Worm (Caenorhabditis elegans) whole organism, L4 larva: ENCODE data around the gene Y55B1AR.4.
A peak's percentile ranks its signal among the peaks of the same experiment; 100 is the strongest.

Source experiments
- D1046.2 ChIP-seq: fragments of 200-800 bp; sonication (Bioruptor generic); IDR thresholded peaks from 2 replicates; pipeline ENCODE4 v1.3.6; 2022; ENCODE audit warnings: missing genetic modification characterization, missing compliant biosample characterization
- F10B5.3 ChIP-seq: sonication (generic microtip); optimal IDR thresholded peaks from 2 replicates; lab custom pipeline; 2016; ENCODE audit warnings: mild to moderate bottlenecking, missing genetic modification characterization, missing compliant biosample characterization
- F37D6.2 ChIP-seq: sonication (generic microtip); optimal IDR thresholded peaks from 2 replicates; lab custom pipeline; 2016; ENCODE audit warnings: mild to moderate bottlenecking, missing genetic modification characterization, missing compliant biosample characterization
- F44E2.7 ChIP-seq: fragments of 200-800 bp; sonication (Bioruptor generic); IDR thresholded peaks from 2 replicates; pipeline ENCODE4 v2.1.2; 2022; ENCODE audit warnings: missing genetic modification characterization, missing compliant biosample characterization
- R02D3.7 ChIP-seq: fragments of 150-350 bp; sonication (generic microtip); optimal IDR thresholded peaks from 3 replicates; lab custom pipeline; 2014; ENCODE audit warnings: missing biosample characterization, missing genetic modification characterization
- T20F7.1 ChIP-seq: fragments of 200-800 bp; sonication (Bioruptor generic); optimal IDR thresholded peaks from 2 replicates; lab custom pipeline; 2018; ENCODE audit warnings: mild to moderate bottlenecking, missing genetic modification characterization, missing compliant biosample characterization
- Y105C5A.15 ChIP-seq: fragments of 200-800 bp; sonication (Bioruptor generic); IDR thresholded peaks from 2 replicates; pipeline ENCODE4 v1.3.6; 2022; ENCODE audit warnings: missing genetic modification characterization, missing compliant biosample characterization
- Y48G9A.11 ChIP-seq: fragments of 200-800 bp; sonication (Bioruptor generic); IDR thresholded peaks from 2 replicates; pipeline ENCODE4 v1.3.6; 2022; ENCODE audit warnings: missing genetic modification reagents, missing genetic modification characterization, missing compliant biosample characterization
- Y5F2A.4 ChIP-seq: fragments of 200-800 bp; sonication (Bioruptor generic); optimal IDR thresholded peaks from 2 replicates; lab custom pipeline; 2018; ENCODE audit warnings: mild to moderate bottlenecking, missing genetic modification characterization, missing compliant biosample characterization
- ZK337.2 ChIP-seq: fragments of 200-800 bp; sonication (Bioruptor generic); IDR thresholded peaks from 2 replicates; pipeline ENCODE4 v1.3.6; 2022; ENCODE audit warnings: missing genetic modification reagents, missing genetic modification characterization, missing compliant biosample characterization
- aha-1 ChIP-seq: fragments of 150-350 bp; peaks from one replicate; lab custom pipeline; 2014; ENCODE audit warnings: missing biosample characterization, missing genetic modification characterization
- arid-1 ChIP-seq: fragments of 200-800 bp; sonication (Bioruptor generic); conservative IDR thresholded peaks from 2 replicates; pipeline ENCODE4 v1.3.6; 2022; ENCODE audit warnings: missing genetic modification reagents, missing genetic modification characterization, missing compliant biosample characterization
- attf-4 ChIP-seq: sonication (generic microtip); optimal IDR thresholded peaks from 3 replicates; lab custom pipeline; 2017; ENCODE audit warnings: missing biosample characterization, missing genetic modification characterization
- ceh-28 ChIP-seq: fragments of 150-350 bp; optimal IDR thresholded peaks from 2 replicates; lab custom pipeline; 2014; ENCODE audit warnings: missing biosample characterization, missing genetic modification reagents, missing genetic modification characterization
- ceh-32 ChIP-seq: sonication (generic microtip); optimal IDR thresholded peaks from 2 replicates; lab custom pipeline; 2016; ENCODE audit warnings: mild to moderate bottlenecking, missing genetic modification characterization, missing compliant biosample characterization; ENCODE audit not compliant: poor library complexity
- ceh-62 ChIP-seq: sonication (generic microtip); optimal IDR thresholded peaks from 2 replicates; lab custom pipeline; 2017; ENCODE audit warnings: missing biosample characterization, missing genetic modification characterization
- daf-19 ChIP-seq: fragments of 200-800 bp; sonication (Bioruptor generic); conservative IDR thresholded peaks from 2 replicates; pipeline ENCODE4 v1.3.6; 2022; ENCODE audit warnings: missing genetic modification characterization, missing compliant biosample characterization
- daf-8 ChIP-seq: fragments of 200-800 bp; sonication (Bioruptor generic); IDR thresholded peaks from 2 replicates; pipeline ENCODE4 v1.3.6; 2022; ENCODE audit warnings: missing genetic modification characterization, missing compliant biosample characterization
- dmd-8 ChIP-seq: fragments of 200-800 bp; sonication (Bioruptor generic); IDR thresholded peaks from 2 replicates; pipeline ENCODE4 v1.3.6; 2022; ENCODE audit warnings: missing genetic modification characterization, missing compliant biosample characterization
- dmd-9 ChIP-seq: fragments of 200-800 bp; sonication (Bioruptor generic); IDR thresholded peaks from 2 replicates; pipeline ENCODE4 v1.3.6; 2022; ENCODE audit warnings: missing genetic modification reagents, missing genetic modification characterization, missing compliant biosample characterization
- egl-43 ChIP-seq: fragments of 200-800 bp; sonication (Bioruptor generic); IDR thresholded peaks from 2 replicates; pipeline ENCODE4 v1.3.6; 2022; ENCODE audit warnings: missing genetic modification reagents, missing genetic modification characterization, missing compliant biosample characterization
- fkh-10 ChIP-seq: fragments of 150-350 bp; optimal IDR thresholded peaks from 2 replicates; lab custom pipeline; 2014; ENCODE audit warnings: missing biosample characterization, missing genetic modification reagents, missing genetic modification characterization
- hif-1 ChIP-seq, 2 experiments: sonication (generic microtip); optimal IDR thresholded peaks; 2 replicates each; lab custom pipeline; 2016 to 2017; ENCODE audit warnings: missing compliant biosample characterization in 2 of 2, missing genetic modification characterization in 2 of 2, missing genetic modification reagents in 2 of 2, missing genotype in 2 of 2, mild to moderate bottlenecking in 1 of 2
- hlh-30 ChIP-seq: sonication (generic microtip); optimal IDR thresholded peaks from 2 replicates; lab custom pipeline; 2017; ENCODE audit warnings: antibody characterized with exemption, mild to moderate bottlenecking, missing genetic modification characterization, missing compliant biosample characterization; ENCODE audit not compliant: insufficient read depth
- hmg-1.1 ChIP-seq: fragments of 200-800 bp; sonication (Bioruptor generic); IDR thresholded peaks from 2 replicates; pipeline ENCODE4 v1.3.6; 2022; ENCODE audit warnings: missing genetic modification reagents, missing genetic modification characterization, missing compliant biosample characterization
- lim-7 ChIP-seq: fragments of 200-800 bp; sonication (Bioruptor generic); IDR thresholded peaks from 2 replicates; pipeline ENCODE4 v1.3.6; 2022; ENCODE audit warnings: missing genetic modification characterization, missing compliant biosample characterization
- lin-1 ChIP-seq: fragments of 200-800 bp; sonication (Bioruptor generic); IDR thresholded peaks from 2 replicates; pipeline ENCODE4 v1.3.6; 2022; ENCODE audit warnings: missing genetic modification reagents, missing genetic modification characterization, missing compliant biosample characterization
- lin-13 ChIP-seq: fragments of 150-350 bp; optimal IDR thresholded peaks from 2 replicates; lab custom pipeline; 2014; ENCODE audit warnings: missing biosample characterization, missing genetic modification reagents, missing genetic modification characterization
- lin-38 ChIP-seq: fragments of 200-800 bp; sonication (Bioruptor generic); IDR thresholded peaks from 2 replicates; pipeline ENCODE4 v1.3.6; 2022; ENCODE audit warnings: missing genetic modification reagents, missing genetic modification characterization, missing compliant biosample characterization
- lir-3 ChIP-seq: sonication (generic microtip); optimal IDR thresholded peaks from 2 replicates; lab custom pipeline; 2016; ENCODE audit warnings: mild to moderate bottlenecking, missing genetic modification characterization, missing compliant biosample characterization
- lsy-2 ChIP-seq, 2 experiments: fragments of 150-350 bp in 1 of 2; sonication (generic microtip) in 1 of 2; optimal IDR thresholded peaks; 2 replicates each; lab custom pipeline; 2014 to 2017; ENCODE audit warnings: missing biosample characterization in 2 of 2, missing genetic modification characterization in 2 of 2
- mes-2 ChIP-seq: sonication (generic microtip); optimal IDR thresholded peaks from 2 replicates; lab custom pipeline; 2016; ENCODE audit warnings: missing genotype, mild to moderate bottlenecking, missing genetic modification characterization, missing compliant biosample characterization; ENCODE audit not compliant: poor library complexity, severe bottlenecking
- mxl-3 ChIP-seq: fragments of 200-800 bp; sonication (Bioruptor generic); optimal IDR thresholded peaks from 2 replicates; lab custom pipeline; 2018; ENCODE audit warnings: mild to moderate bottlenecking, missing genetic modification characterization, missing compliant biosample characterization
- nhr-10 ChIP-seq: fragments of 150-350 bp; optimal IDR thresholded peaks from 2 replicates; lab custom pipeline; 2014; ENCODE audit warnings: missing biosample characterization, missing genetic modification characterization
- nhr-111 ChIP-seq: fragments of 200-800 bp; sonication (Bioruptor generic); optimal IDR thresholded peaks from 2 replicates; lab custom pipeline; 2018; ENCODE audit warnings: mild to moderate bottlenecking, missing genetic modification characterization, missing compliant biosample characterization
- nhr-237 ChIP-seq: sonication (generic microtip); optimal IDR thresholded peaks from 2 replicates; lab custom pipeline; 2017; ENCODE audit warnings: missing biosample characterization, missing genetic modification characterization
- nhr-25 ChIP-seq: sonication (generic microtip); optimal IDR thresholded peaks from 2 replicates; lab custom pipeline; 2017; ENCODE audit warnings: missing genetic modification characterization, mild to moderate bottlenecking, missing compliant biosample characterization, antibody characterized with exemption, moderate library complexity, borderline replicate concordance; ENCODE audit not compliant: insufficient read depth
- nhr-28 ChIP-seq: fragments of 150-350 bp; optimal IDR thresholded peaks from 2 replicates; lab custom pipeline; 2014; ENCODE audit warnings: missing biosample characterization, missing genetic modification characterization
- nhr-41 ChIP-seq: fragments of 200-800 bp; sonication (Bioruptor generic); IDR thresholded peaks from 2 replicates; pipeline ENCODE4 v1.3.6; 2022; ENCODE audit warnings: missing genetic modification reagents, missing genetic modification characterization, missing compliant biosample characterization
- nhr-6 ChIP-seq: fragments of 150-350 bp; optimal IDR thresholded peaks from 2 replicates; lab custom pipeline; 2014; ENCODE audit warnings: missing biosample characterization, missing genetic modification characterization
- nhr-76 ChIP-seq: fragments of 150-350 bp; optimal IDR thresholded peaks from 2 replicates; lab custom pipeline; 2014; ENCODE audit warnings: missing biosample characterization, missing genetic modification characterization
- php-3 ChIP-seq: fragments of 200-800 bp; sonication (Bioruptor generic); IDR thresholded peaks from 2 replicates; pipeline ENCODE4 v1.3.6; 2022; ENCODE audit warnings: missing genetic modification reagents, missing genetic modification characterization, missing compliant biosample characterization
- pqm-1 ChIP-seq: sonication (generic microtip); optimal IDR thresholded peaks from 2 replicates; lab custom pipeline; 2017; ENCODE audit warnings: missing biosample characterization, missing genetic modification characterization
- set-16 ChIP-seq: fragments of 200-800 bp; sonication (Bioruptor generic); IDR thresholded peaks from 2 replicates; pipeline ENCODE4 v1.3.6; 2022; ENCODE audit warnings: missing genetic modification reagents, missing genetic modification characterization, missing compliant biosample characterization
- spr-1 ChIP-seq: sonication (generic microtip); optimal IDR thresholded peaks from 2 replicates; lab custom pipeline; 2016; ENCODE audit warnings: mild to moderate bottlenecking, missing genetic modification characterization, missing compliant biosample characterization
- spr-3 ChIP-seq: fragments of 200-800 bp; sonication (Bioruptor generic); optimal IDR thresholded peaks from 2 replicates; lab custom pipeline; 2018; ENCODE audit warnings: mild to moderate bottlenecking, missing genetic modification characterization, missing compliant biosample characterization
- unc-130 ChIP-seq: sonication (generic microtip); optimal IDR thresholded peaks from 2 replicates; lab custom pipeline; 2016; ENCODE audit warnings: missing genetic modification reagents, missing genetic modification characterization, missing compliant biosample characterization
- unc-39 ChIP-seq: sonication (generic microtip); optimal IDR thresholded peaks from 2 replicates; lab custom pipeline; 2017; ENCODE audit warnings: missing biosample characterization, missing genetic modification characterization
- unc-62 ChIP-seq, 3 experiments: fragments of 150-350 bp in 1 of 3; sonication (generic microtip); optimal IDR thresholded peaks in 2 of 3; peaks in 1 of 3; 1 replicate in 1 of 3; 2 replicates in 2 of 3; lab custom pipeline; 2014 to 2017; ENCODE audit warnings: missing biosample characterization in 3 of 3, missing genetic modification characterization in 3 of 3, missing genetic modification reagents in 3 of 3, missing genotype in 1 of 3
- zfp-2 ChIP-seq: sonication (generic microtip); optimal IDR thresholded peaks from 2 replicates; lab custom pipeline; 2016; ENCODE audit warnings: mild to moderate bottlenecking, missing genetic modification characterization, missing compliant biosample characterization
- zfp-3 ChIP-seq: fragments of 200-800 bp; sonication (Bioruptor generic); conservative IDR thresholded peaks from 2 replicates; pipeline ENCODE4 v1.3.6; 2022; ENCODE audit warnings: missing genetic modification reagents, missing genetic modification characterization, missing compliant biosample characterization
- ztf-7 ChIP-seq: fragments of 150-350 bp; optimal IDR thresholded peaks from 2 replicates; lab custom pipeline; 2014; ENCODE audit warnings: missing biosample characterization, missing genetic modification characterization

Gene Y55B1AR.4

DNA sequence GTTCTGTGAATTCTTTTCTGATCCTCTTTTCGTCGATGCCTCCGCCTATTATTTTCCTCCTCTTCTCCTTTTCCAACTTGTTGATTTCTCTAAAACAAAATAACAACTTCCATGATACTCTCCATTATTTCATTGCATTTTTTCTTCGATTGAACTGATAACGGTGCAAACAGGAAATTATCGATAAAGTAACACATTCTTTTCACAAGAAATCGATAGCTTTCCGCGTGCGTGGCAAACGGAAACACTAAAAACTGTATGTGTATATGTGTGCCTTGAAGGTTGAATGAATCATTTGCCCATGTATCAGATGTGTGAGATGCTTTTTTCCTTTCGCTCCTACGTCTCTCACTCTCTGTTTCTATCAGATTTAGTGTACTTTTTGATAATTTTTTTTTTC, 46.3 kb upstream of the Y55B1AR.4 start (continued):
- TF ChIP-seq lin-13 (GFP tag; lab: Kevin White, UChicago) (no peak), lir-3 (tag; lab: Kevin White, UChicago) (no peak), Y48G9A.11 (GFP tag; lab: Robert Waterston, UW) (no peak), R02D3.7 (tag; lab: Kevin White, UChicago) (no peak), ztf-7 (tag; lab: Kevin White, UChicago) (no peak), T20F7.1 (GFP tag; lab: Kevin White, UChicago) (no peak), daf-8 (GFP tag; lab: Robert Waterston, UW) (no peak), unc-130 (GFP tag; lab: Kevin White, UChicago) (no peak), F37D6.2 (no peak), nhr-25 (no peak), mxl-3 (no peak), F44E2.7 (GFP tag; lab: Robert Waterston, UW) (no peak), nhr-111 (GFP tag; lab: Kevin White, UChicago) (no peak), F10B5.3 (tag; lab: Kevin White, UChicago) (no peak), daf-19 (GFP tag; lab: Robert Waterston, UW) (no peak), pqm-1 (peak; percentile 88), nhr-237 (tag; lab: Kevin White, UChicago) (no peak), egl-43 (GFP tag; lab: Robert Waterston, UW) (no peak), lin-38 (no peak), attf-4 (no peak), zfp-3 (GFP tag; lab: Robert Waterston, UW) (no peak), hmg-1.1 (no peak), nhr-28 (tag; lab: Kevin White, UChicago) (peak; percentile 78), nhr-6 (tag; lab: Kevin White, UChicago) (peak; percentile 14), fkh-10 (no peak), lsy-2 (tag; optimal IDR thresholded peaks at IDR 0.05; lab: Kevin White, UChicago) (peak in 1 of 2 experiments; percentile 6), ceh-32 (no peak), lim-7 (no peak), ceh-28 (tag; lab: Kevin White, UChicago) (peak; percentile 6), lin-1 (GFP tag; lab: Robert Waterston, UW) (no peak), spr-1 (tag; lab: Kevin White, UChicago) (no peak), zfp-2 (tag; lab: Kevin White, UChicago) (no peak), Y105C5A.15 (GFP tag; lab: Robert Waterston, UW) (no peak), Y5F2A.4 (GFP tag; lab: Kevin White, UChicago) (no peak), nhr-41 (no peak), arid-1 (no peak), ceh-62 (tag; lab: Kevin White, UChicago) (no peak), D1046.2 (no peak), dmd-8 (no peak), mes-2 (tag; lab: Kevin White, UChicago) (peak; percentile 36), set-16 (GFP tag; lab: Robert Waterston, UW) (no peak), dmd-9 (GFP tag; lab: Robert Waterston, UW) (no peak), unc-62 (GFP tag; optimal IDR thresholded peaks at IDR 0.05 in 1 of 2; lab: Kevin White, UChicago) (no peak), unc-62 (tag; optimal IDR thresholded peaks at IDR 0.05; lab: Kevin White, UChicago) (no peak), aha-1 (tag; lab: Kevin White, UChicago) (no peak), php-3 (GFP tag; lab: Robert Waterston, UW) (0 out of 2 replicates have a peak, but pooled peaks have one; percentile 14), nhr-10 (no peak), hif-1 (tag; optimal IDR thresholded peaks at IDR 0.05; lab: Kevin White, UChicago) (no peak), unc-39 (tag; lab: Kevin White, UChicago) (no peak), ZK337.2 (GFP tag; lab: Robert Waterston, UW) (no peak), spr-3 (GFP tag; lab: Kevin White, UChicago) (no peak), nhr-76 (no peak), hlh-30 (tag; lab: Kevin White, UChicago) (peak; percentile 45)
